Fruit fly (Drosophila melanogaster) whole organism, prepupa: ENCODE results near the gene Tbcd.

Source experiments
- CG11294 ChIP-seq: fragments of 200-800 bp; sonication (Bioruptor generic); IDR thresholded peaks from 2 replicates; pipeline ENCODE4 v1.3.6; 2022; ENCODE audit warnings: missing biosample characterization, missing genetic modification characterization
- CG15336 ChIP-seq: fragments of 200-800 bp; sonication (Bioruptor generic); IDR thresholded peaks from 2 replicates; pipeline ENCODE4 v1.3.6; 2022; ENCODE audit warnings: missing biosample characterization, missing genetic modification characterization
- CG16779 ChIP-seq: fragments of 200-800 bp; sonication (Bioruptor generic); optimal IDR thresholded peaks from 3 replicates; lab custom pipeline; 2017; ENCODE audit warnings: missing biosample characterization, mild to moderate bottlenecking, missing genetic modification characterization
- CG31627 ChIP-seq: fragments of 200-800 bp; sonication (Bioruptor generic); optimal IDR thresholded peaks from 3 replicates; lab custom pipeline; 2016; ENCODE audit warnings: missing biosample characterization, missing genetic modification characterization
- CG3919 ChIP-seq: fragments of 200-800 bp; sonication (Bioruptor generic); optimal IDR thresholded peaks from 3 replicates; lab custom pipeline; 2016; ENCODE audit warnings: missing biosample characterization, missing genetic modification characterization
- CG8319 ChIP-seq: fragments of 200-800 bp; sonication (Bioruptor generic); optimal IDR thresholded peaks from 3 replicates; lab custom pipeline; 2016; ENCODE audit warnings: missing biosample characterization, missing genetic modification characterization
- Eip93F ChIP-seq: fragments of 200-800 bp; sonication (Bioruptor generic); optimal IDR thresholded peaks from 2 replicates; lab custom pipeline; 2016; ENCODE audit warnings: missing biosample characterization, mild to moderate bottlenecking, missing genetic modification characterization
- Lpt ChIP-seq: fragments of 200-800 bp; sonication (Bioruptor generic); optimal IDR thresholded peaks from 3 replicates; lab custom pipeline; 2016; ENCODE audit warnings: missing biosample characterization, missing genetic modification characterization
- OdsH ChIP-seq: fragments of 200-800 bp; sonication (Bioruptor generic); optimal IDR thresholded peaks from 3 replicates; lab custom pipeline; 2016; ENCODE audit warnings: missing biosample characterization, missing genetic modification characterization
- Sox14 ChIP-seq: fragments of 200-800 bp; sonication (Bioruptor generic); optimal IDR thresholded peaks from 3 replicates; lab custom pipeline; 2016; ENCODE audit warnings: missing biosample characterization, missing genetic modification characterization
- spab ChIP-seq: fragments of 200-800 bp; sonication (Bioruptor generic); optimal IDR thresholded peaks from 2 replicates; lab custom pipeline; 2017; ENCODE audit warnings: missing biosample characterization, mild to moderate bottlenecking, missing genetic modification characterization, missing genetic modification reagents
- ss ChIP-seq, 2 experiments: fragments of 200-800 bp; sonication (Bioruptor generic); optimal IDR thresholded peaks; 2 replicates in 1 of 2; 3 replicates in 1 of 2; lab custom pipeline; 2017 to 2018; ENCODE audit warnings: mild to moderate bottlenecking in 2 of 2, missing biosample characterization in 2 of 2, missing genetic modification characterization in 2 of 2, moderate library complexity in 1 of 2

DNA sequence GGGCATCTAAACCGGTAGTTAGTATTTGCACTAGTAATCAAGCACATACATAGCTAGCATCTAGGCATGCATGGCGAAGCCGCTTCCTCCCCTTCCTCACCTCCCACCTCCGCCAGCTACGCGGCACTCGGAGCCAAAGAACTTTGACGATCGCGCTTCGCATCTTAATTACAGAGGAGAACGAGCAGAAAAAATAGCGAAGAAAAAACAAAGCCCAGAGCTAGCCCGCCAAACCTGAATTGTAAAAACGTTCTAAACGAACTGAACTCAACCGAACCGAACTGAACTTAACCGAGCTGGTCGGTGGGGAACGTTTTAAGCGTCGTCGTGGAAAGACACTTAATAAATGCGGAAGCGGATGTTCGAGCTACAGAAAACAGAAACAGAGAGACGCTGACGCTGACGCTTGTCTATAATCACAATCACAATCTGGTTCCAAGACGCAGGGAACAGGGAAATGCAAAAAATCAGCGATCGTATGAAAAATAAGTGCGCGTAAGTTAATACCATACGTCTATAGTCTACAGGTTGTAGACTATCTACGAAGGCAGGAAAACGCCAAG, 21.7 kb downstream of the Tbcd start:
- no peak for TF ChIP-seq OdsH (GFP tag; lab: Kevin White, UChicago)
- no peak for TF ChIP-seq Eip93F (GFP tag; lab: Kevin White, UChicago)
- no peak for TF ChIP-seq CG15336 (GFP tag; lab: Robert Waterston, UW)
- TF ChIP-seq CG3919: no peak
- no peak for TF ChIP-seq CG31627
- TF ChIP-seq CG8319 (GFP tag; lab: Kevin White, UChicago): no peak
- peak in 1 of 2 experiments; percentile 32 for TF ChIP-seq ss (GFP tag; optimal IDR thresholded peaks at IDR 0.05; lab: Kevin White, UChicago)
- peak; percentile 4 for TF ChIP-seq Lpt (GFP tag; lab: Kevin White, UChicago)
- no peak for TF ChIP-seq spab
- no peak for TF ChIP-seq CG11294 (GFP tag; lab: Robert Waterston, UW)
- no peak for TF ChIP-seq Sox14
- no peak for TF ChIP-seq CG16779
